Worm (Caenorhabditis elegans) whole organism, young adult: Measurements from ENCODE around the gene rig-6.
A peak's percentile ranks its signal among the peaks of the same experiment; 100 is the strongest.

Source experiments
- B0035.1 ChIP-seq: sonication (generic microtip); optimal IDR thresholded peaks from 2 replicates; lab custom pipeline; 2016; ENCODE audit warnings: missing genetic modification characterization, mild to moderate bottlenecking, missing compliant biosample characterization, missing genotype, missing genetic modification reagents
- C06A6.2 ChIP-seq: fragments of 200-800 bp; sonication (Bioruptor generic); conservative IDR thresholded peaks from 2 replicates; pipeline ENCODE4 v1.3.6; 2022; ENCODE audit warnings: missing genetic modification characterization, missing compliant biosample characterization
- F37B4.10 ChIP-seq: fragments of 200-800 bp; sonication (Bioruptor generic); IDR thresholded peaks from 2 replicates; pipeline ENCODE4 v1.3.6; 2022; ENCODE audit warnings: missing genetic modification characterization, missing compliant biosample characterization
- F52B5.7 ChIP-seq: sonication (generic microtip); optimal IDR thresholded peaks from 2 replicates; lab custom pipeline; 2016; ENCODE audit warnings: mild to moderate bottlenecking, missing genetic modification characterization, missing compliant biosample characterization
- F55B11.4 ChIP-seq: sonication (generic microtip); optimal IDR thresholded peaks from 2 replicates; lab custom pipeline; 2016; ENCODE audit warnings: missing compliant biosample characterization, missing genetic modification characterization, borderline replicate concordance; ENCODE audit not compliant: insufficient read depth
- K11D2.4 ChIP-seq: fragments of 200-800 bp; sonication (Bioruptor generic); IDR thresholded peaks from 2 replicates; pipeline ENCODE4 v1.3.6; 2022; ENCODE audit warnings: missing genetic modification reagents, missing genetic modification characterization, missing compliant biosample characterization
- K12H6.12 ChIP-seq: fragments of 200-800 bp; sonication (Bioruptor generic); optimal IDR thresholded peaks from 2 replicates; lab custom pipeline; 2018; ENCODE audit warnings: mild to moderate bottlenecking, missing genetic modification characterization, missing compliant biosample characterization
- T07F8.4 ChIP-seq: sonication (generic microtip); optimal IDR thresholded peaks from 2 replicates; lab custom pipeline; 2016; ENCODE audit warnings: mild to moderate bottlenecking, missing genetic modification characterization, moderate library complexity, missing compliant biosample characterization
- aptf-3 ChIP-seq: fragments of 200-800 bp; sonication (Bioruptor generic); IDR thresholded peaks from 2 replicates; pipeline ENCODE4 v1.3.6; 2022; ENCODE audit warnings: missing genetic modification characterization, missing compliant biosample characterization
- atf-7 ChIP-seq: sonication (generic microtip); optimal IDR thresholded peaks from 2 replicates; lab custom pipeline; 2017; ENCODE audit warnings: mild to moderate bottlenecking, missing genetic modification characterization, missing compliant biosample characterization
- athp-1 ChIP-seq: sonication (generic microtip); optimal IDR thresholded peaks from 2 replicates; lab custom pipeline; 2017; ENCODE audit warnings: mild to moderate bottlenecking, missing genetic modification characterization, missing compliant biosample characterization
- attf-3 ChIP-seq: fragments of 200-800 bp; sonication (Bioruptor generic); conservative IDR thresholded peaks from 2 replicates; pipeline ENCODE4 v1.3.6; 2022; ENCODE audit warnings: missing genetic modification reagents, missing genetic modification characterization, missing compliant biosample characterization
- bed-2 ChIP-seq: fragments of 200-800 bp; sonication (Bioruptor generic); IDR thresholded peaks from 2 replicates; pipeline ENCODE4 v1.3.6; 2022; ENCODE audit warnings: missing genetic modification reagents, missing genetic modification characterization, missing compliant biosample characterization
- cebp-1 ChIP-seq, 2 experiments: fragments of 200-800 bp in 1 of 2; sonication (Bioruptor generic) in 1 of 2; sonication (generic microtip) in 1 of 2; IDR thresholded peaks in 1 of 2; optimal IDR thresholded peaks in 1 of 2; 2 replicates each; pipeline versions ENCODE4 v1.3.6 to Lab custom; 2017 to 2022; ENCODE audit warnings: missing compliant biosample characterization in 2 of 2, missing genetic modification characterization in 2 of 2, mild to moderate bottlenecking in 1 of 2, missing genetic modification reagents in 1 of 2, moderate library complexity in 1 of 2
- ceh-100 ChIP-seq: fragments of 200-800 bp; sonication (Bioruptor generic); IDR thresholded peaks from 2 replicates; pipeline ENCODE4 v1.3.6; 2022; ENCODE audit warnings: missing genetic modification reagents, missing genetic modification characterization, missing compliant biosample characterization
- ceh-79 ChIP-seq: sonication (generic microtip); optimal IDR thresholded peaks from 2 replicates; lab custom pipeline; 2017; ENCODE audit warnings: mild to moderate bottlenecking, missing genetic modification characterization, missing compliant biosample characterization
- chd-7 ChIP-seq: sonication (generic microtip); optimal IDR thresholded peaks from 2 replicates; lab custom pipeline; 2016; ENCODE audit warnings: mild to moderate bottlenecking, missing genetic modification characterization, moderate library complexity, missing compliant biosample characterization
- die-1 ChIP-seq: sonication (generic microtip); optimal IDR thresholded peaks from 2 replicates; lab custom pipeline; 2016; ENCODE audit warnings: missing genotype, mild to moderate bottlenecking, missing genetic modification characterization, missing compliant biosample characterization
- dox-1 ChIP-seq: fragments of 200-800 bp; sonication (Bioruptor generic); IDR thresholded peaks from 2 replicates; pipeline ENCODE4 v1.3.6; 2022; ENCODE audit warnings: missing genetic modification reagents, missing genetic modification characterization, missing compliant biosample characterization
- dpff-1 ChIP-seq: sonication (generic microtip); optimal IDR thresholded peaks from 2 replicates; lab custom pipeline; 2017; ENCODE audit warnings: mild to moderate bottlenecking, missing genetic modification characterization, missing compliant biosample characterization
- egl-18 ChIP-seq: fragments of 200-800 bp; sonication (Bioruptor generic); IDR thresholded peaks from 2 replicates; pipeline ENCODE4 v1.3.6; 2022; ENCODE audit warnings: missing genetic modification reagents, missing genetic modification characterization, missing compliant biosample characterization
- egl-44 ChIP-seq: fragments of 200-800 bp; sonication (Bioruptor generic); IDR thresholded peaks from 2 replicates; pipeline ENCODE4 v1.3.6; 2022; ENCODE audit warnings: missing genetic modification reagents, missing genetic modification characterization, missing compliant biosample characterization
- ekl-4 ChIP-seq: fragments of 200-800 bp; sonication (Bioruptor generic); IDR thresholded peaks from 2 replicates; pipeline ENCODE4 v1.3.6; 2022; ENCODE audit warnings: missing genetic modification reagents, missing genetic modification characterization, missing compliant biosample characterization
- ets-4 ChIP-seq: fragments of 200-800 bp; sonication (Bioruptor generic); optimal IDR thresholded peaks from 2 replicates; lab custom pipeline; 2018; ENCODE audit warnings: mild to moderate bottlenecking, missing genetic modification characterization, missing compliant biosample characterization
- gei-17 ChIP-seq: fragments of 200-800 bp; sonication (Bioruptor generic); optimal IDR thresholded peaks from 2 replicates; lab custom pipeline; 2018; ENCODE audit warnings: mild to moderate bottlenecking, missing genetic modification characterization, missing compliant biosample characterization
- hrde-1 ChIP-seq: sonication (generic microtip); optimal IDR thresholded peaks from 2 replicates; lab custom pipeline; 2016; ENCODE audit warnings: missing genetic modification characterization, mild to moderate bottlenecking, missing compliant biosample characterization, moderate library complexity, missing genotype, missing genetic modification reagents, borderline replicate concordance
- hsf-1 ChIP-seq: fragments of 200-800 bp; sonication (Bioruptor generic); IDR thresholded peaks from 2 replicates; pipeline ENCODE4 v1.3.6; 2022; ENCODE audit warnings: missing genetic modification reagents, missing genetic modification characterization, missing compliant biosample characterization
- lag-1 ChIP-seq: fragments of 200-800 bp; sonication (Bioruptor generic); IDR thresholded peaks from 2 replicates; pipeline ENCODE4 v1.3.6; 2022; ENCODE audit warnings: missing genetic modification reagents, missing genetic modification characterization, missing compliant biosample characterization
- lin-26 ChIP-seq: fragments of 200-800 bp; sonication (Bioruptor generic); IDR thresholded peaks from 2 replicates; pipeline ENCODE4 v1.3.6; 2022; ENCODE audit warnings: missing genetic modification reagents, missing genetic modification characterization, missing compliant biosample characterization
- lin-40 ChIP-seq: sonication (generic microtip); optimal IDR thresholded peaks from 2 replicates; lab custom pipeline; 2016; ENCODE audit warnings: missing genetic modification characterization, mild to moderate bottlenecking, missing compliant biosample characterization, missing genotype, missing genetic modification reagents
- lin-54 ChIP-seq: fragments of 200-800 bp; sonication (Bioruptor generic); optimal IDR thresholded peaks from 2 replicates; lab custom pipeline; 2018; ENCODE audit warnings: mild to moderate bottlenecking, missing genetic modification characterization, missing compliant biosample characterization
- madf-6 ChIP-seq: fragments of 200-800 bp; sonication (Bioruptor generic); IDR thresholded peaks from 2 replicates; pipeline ENCODE4 v1.3.6; 2022; ENCODE audit warnings: missing genetic modification reagents, missing genetic modification characterization, missing compliant biosample characterization
- mcd-1 ChIP-seq: fragments of 200-800 bp; sonication (Bioruptor generic); IDR thresholded peaks from 2 replicates; pipeline ENCODE4 v1.3.6; 2022; ENCODE audit warnings: missing genetic modification reagents, missing genetic modification characterization, missing compliant biosample characterization
- mes-4 ChIP-seq: sonication (generic microtip); optimal IDR thresholded peaks from 2 replicates; lab custom pipeline; 2016; ENCODE audit warnings: missing genotype, missing genetic modification characterization, missing compliant biosample characterization
- nfya-2 ChIP-seq: fragments of 200-800 bp; sonication (Bioruptor generic); IDR thresholded peaks from 2 replicates; pipeline ENCODE4 v1.3.6; 2022; ENCODE audit warnings: missing genetic modification reagents, missing genetic modification characterization, missing compliant biosample characterization
- nhr-179 ChIP-seq: sonication (generic microtip); optimal IDR thresholded peaks from 2 replicates; lab custom pipeline; 2016; ENCODE audit warnings: mild to moderate bottlenecking, missing genetic modification characterization, missing compliant biosample characterization
- nhr-27 ChIP-seq: fragments of 200-800 bp; sonication (Bioruptor generic); optimal IDR thresholded peaks from 2 replicates; lab custom pipeline; 2018; ENCODE audit warnings: mild to moderate bottlenecking, missing genetic modification characterization, moderate library complexity, missing compliant biosample characterization
- nhr-80 ChIP-seq: sonication (generic microtip); optimal IDR thresholded peaks from 2 replicates; lab custom pipeline; 2016; ENCODE audit warnings: missing genetic modification characterization, missing compliant biosample characterization
- nhr-90 ChIP-seq: sonication (generic microtip); optimal IDR thresholded peaks from 2 replicates; lab custom pipeline; 2016; ENCODE audit warnings: missing genotype, mild to moderate bottlenecking, missing genetic modification characterization, missing compliant biosample characterization
- pbrm-1 ChIP-seq: fragments of 200-800 bp; sonication (Bioruptor generic); IDR thresholded peaks from 2 replicates; pipeline ENCODE4 v1.3.6; 2022; ENCODE audit warnings: missing genetic modification reagents, missing genetic modification characterization, missing compliant biosample characterization
- pha-4 ChIP-seq: fragments of 150-350 bp; sonication (generic microtip); optimal IDR thresholded peaks from 2 replicates; lab custom pipeline; 2014; ENCODE audit warnings: missing biosample characterization, missing genetic modification reagents, missing genetic modification characterization
- rpc-1 ChIP-seq, 2 experiments: fragments of 150-350 bp in 1 of 2; sonication (generic microtip) in 1 of 2; optimal IDR thresholded peaks; 2 replicates each; lab custom pipeline; 2014 to 2018; ENCODE audit warnings: missing biosample characterization in 1 of 2, missing genetic modification characterization in 1 of 2, missing genetic modification reagents in 1 of 2, missing genotype in 1 of 2
- tbp1 ChIP-seq: fragments of 200-800 bp; sonication (Bioruptor generic); optimal IDR thresholded peaks from 2 replicates; lab custom pipeline; 2018; ENCODE audit warnings: mild to moderate bottlenecking, missing genetic modification characterization, missing compliant biosample characterization
- tbx-9 ChIP-seq: sonication (generic microtip); optimal IDR thresholded peaks from 2 replicates; lab custom pipeline; 2016; ENCODE audit warnings: borderline replicate concordance, missing genetic modification characterization, inconsistent platforms, missing compliant biosample characterization
- zfh-2 ChIP-seq: fragments of 200-800 bp; sonication (Bioruptor generic); conservative IDR thresholded peaks from 2 replicates; pipeline ENCODE4 v1.3.6; 2022; ENCODE audit warnings: missing genetic modification reagents, missing genetic modification characterization, missing compliant biosample characterization
- ztf-25 ChIP-seq: fragments of 200-800 bp; sonication (Bioruptor generic); IDR thresholded peaks from 2 replicates; pipeline ENCODE4 v1.3.6; 2022; ENCODE audit warnings: missing genetic modification reagents, missing genetic modification characterization, missing compliant biosample characterization
- ztf-28 ChIP-seq: fragments of 200-800 bp; sonication (Bioruptor generic); IDR thresholded peaks from 2 replicates; pipeline ENCODE4 v1.3.6; 2022; ENCODE audit warnings: missing genetic modification reagents, missing genetic modification characterization, missing compliant biosample characterization

Gene rig-6

DNA sequence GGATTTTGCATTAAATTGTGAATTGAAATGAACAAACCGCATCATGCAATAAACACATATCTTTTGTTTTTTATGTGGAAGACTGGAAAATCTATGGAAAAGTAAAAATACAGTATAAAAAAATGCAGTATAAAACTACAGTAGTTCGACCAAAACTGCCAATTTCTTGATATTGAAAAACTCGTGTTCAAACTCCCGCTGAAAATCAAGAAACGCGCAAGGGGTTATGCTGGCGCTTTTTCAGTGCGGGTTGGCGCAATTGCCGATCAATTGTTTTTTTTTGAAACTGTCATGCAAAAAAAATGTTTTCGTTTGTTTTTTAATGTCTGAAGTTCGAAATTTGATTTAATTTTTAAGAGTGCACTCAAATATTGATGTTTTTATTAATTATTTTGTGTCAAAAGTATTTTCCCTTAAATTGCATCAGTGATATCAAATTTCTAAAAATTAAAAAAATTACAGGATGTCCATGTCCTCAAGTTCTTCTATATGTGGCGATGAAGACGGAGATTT lies 39.8 kb upstream of the rig-6 start, which contains the start of gene dnj-9 (continued):
- TF ChIP-seq B0035.1 (tag; lab: Kevin White, UChicago): peak; percentile 78
- no peak for TF ChIP-seq nhr-90 (tag; lab: Kevin White, UChicago)
- TF ChIP-seq mcd-1: peak; percentile 93
- peak; percentile 66 for TF ChIP-seq athp-1 (tag; lab: Kevin White, UChicago)
- TF ChIP-seq ceh-79 (tag; lab: Kevin White, UChicago): no peak
- no peak for TF ChIP-seq F55B11.4 (tag; lab: Kevin White, UChicago)
- TF ChIP-seq cebp-1 (GFP tag; IDR thresholded peaks at IDR 0.05; lab: Robert Waterston, UW): peak; percentile 54
- TF ChIP-seq cebp-1 (tag; optimal IDR thresholded peaks at IDR 0.05; lab: Kevin White, UChicago): peak; percentile 92
- TF ChIP-seq ztf-25 (GFP tag; lab: Robert Waterston, UW): 0 out of 2 replicates have a peak, but pooled peaks have one; percentile 41
- TF ChIP-seq dpff-1: no peak
- peak; percentile 41 for TF ChIP-seq T07F8.4 (tag; lab: Kevin White, UChicago)
- TF ChIP-seq pbrm-1: peak; percentile 91
- TF ChIP-seq nhr-27: peak; percentile 41
- TF ChIP-seq madf-6: peak; percentile 95
- no peak for TF ChIP-seq ztf-28 (GFP tag; lab: Robert Waterston, UW)
- TF ChIP-seq K11D2.4 (GFP tag; lab: Robert Waterston, UW): peak; percentile 94
- TF ChIP-seq zfh-2 (GFP tag; lab: Robert Waterston, UW): no peak
- peak; percentile 91 for TF ChIP-seq C06A6.2
- peak; percentile 68 for TF ChIP-seq attf-3 (GFP tag; lab: Robert Waterston, UW)
- peak; percentile 99 for TF ChIP-seq lin-54 (GFP tag; lab: Kevin White, UChicago)
- peak; percentile 53 for TF ChIP-seq die-1
- TF ChIP-seq chd-7 (tag; lab: Kevin White, UChicago): peak; percentile 81
- TF ChIP-seq bed-2 (GFP tag; lab: Robert Waterston, UW): no peak
- TF ChIP-seq F52B5.7: no peak
- TF ChIP-seq ekl-4: peak; percentile 96
- TF ChIP-seq aptf-3: no peak
- peak; percentile 82 for TF ChIP-seq atf-7 (tag; lab: Kevin White, UChicago)
- peak; percentile 84 for TF ChIP-seq ceh-100 (GFP tag; lab: Robert Waterston, UW)
- no peak for TF ChIP-seq nhr-179 (tag; lab: Kevin White, UChicago)
- no peak for TF ChIP-seq ets-4 (GFP tag; lab: Kevin White, UChicago)
- TF ChIP-seq hrde-1 (tag; lab: Kevin White, UChicago): peak; percentile 62
- TF ChIP-seq tbx-9 (tag; lab: Kevin White, UChicago): no peak
- peak; percentile 87 for TF ChIP-seq gei-17 (GFP tag; lab: Kevin White, UChicago)
- peak; percentile 75 for TF ChIP-seq tbp1 (GFP tag; lab: Kevin White, UChicago)
- TF ChIP-seq egl-44 (GFP tag; lab: Robert Waterston, UW): peak; percentile 82; the same call in 1 of the 2 replicates
- TF ChIP-seq pha-4 (tag; lab: Kevin White, UChicago): peak; percentile 94
- TF ChIP-seq rpc-1 (optimal IDR thresholded peaks at IDR 0.05; lab: Kevin White, UChicago): no peak
- no peak for TF ChIP-seq rpc-1 (tag; optimal IDR thresholded peaks at IDR 0.05; lab: Kevin White, UChicago)
- peak; percentile 95 for TF ChIP-seq dox-1 (GFP tag; lab: Robert Waterston, UW)
- TF ChIP-seq egl-18: peak; percentile 72; the same call in 1 of the 2 replicates
- peak; percentile 40; the same call in 1 of the 2 replicates for TF ChIP-seq lin-26 (GFP tag; lab: Robert Waterston, UW)
- peak; percentile 34 for TF ChIP-seq mes-4 (tag; lab: Kevin White, UChicago)
- TF ChIP-seq F37B4.10 (GFP tag; lab: Robert Waterston, UW): no peak
- no peak for TF ChIP-seq lag-1 (GFP tag; lab: Robert Waterston, UW)
- TF ChIP-seq lin-40 (tag; lab: Kevin White, UChicago): peak; percentile 97
- no peak for TF ChIP-seq nfya-2
- peak; percentile 88 for TF ChIP-seq hsf-1
- TF ChIP-seq K12H6.12 (tag; lab: Kevin White, UChicago): peak; percentile 71
- TF ChIP-seq nhr-80 (tag; lab: Kevin White, UChicago): peak; percentile 64
